Fruit fly (Drosophila melanogaster): Measurements from ENCODE around the gene CG13685.

CG13685 gene

DNA sequence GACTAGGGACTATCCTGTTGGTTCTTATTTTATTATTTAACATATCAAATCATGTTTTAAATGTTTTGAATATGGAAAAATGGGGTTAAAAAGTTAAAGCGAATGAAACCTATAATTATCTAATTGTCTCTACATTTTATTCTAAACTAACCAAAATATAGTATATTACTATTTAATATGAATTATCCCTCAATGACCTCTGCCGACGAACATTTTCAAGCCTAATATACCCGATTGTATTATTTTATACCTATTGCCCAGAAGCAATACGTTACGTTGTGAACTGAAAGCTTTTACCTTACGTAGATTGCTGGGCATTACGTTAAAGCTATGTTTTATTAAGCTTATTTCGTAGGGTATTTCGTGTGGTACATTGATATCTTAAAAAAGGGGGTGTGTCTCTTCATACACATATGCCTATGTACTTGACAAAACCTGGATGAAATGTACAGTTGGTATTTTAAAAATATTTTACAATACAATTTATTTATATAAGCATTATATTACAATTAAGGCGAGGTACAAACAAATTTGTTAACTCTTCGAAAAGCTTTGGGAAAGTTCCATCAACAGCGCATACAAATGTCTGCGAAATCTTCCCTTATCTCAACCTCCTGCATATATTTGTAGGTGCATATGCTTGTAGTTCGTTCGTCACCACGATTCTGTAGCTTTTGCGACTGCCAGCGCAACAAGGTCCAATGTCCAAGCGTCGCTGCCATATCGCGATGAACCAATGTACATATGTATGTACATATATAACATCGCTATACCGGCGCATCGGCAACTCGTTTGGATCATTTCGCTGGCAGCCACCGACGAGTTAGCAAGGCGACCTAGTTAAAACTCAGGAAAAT lies 28.4 kb upstream of the CG13685 start, which contains the start of gene Mcad (continued):
- peak; percentile 90 for TF ChIP-seq trem (tag; optimal IDR thresholded peaks at IDR 0.05)
- TF ChIP-seq CG11085 (GFP tag; IDR thresholded peaks at IDR 0.05), result peak; percentile 92
- no peak for TF ChIP-seq Lpt (GFP tag; optimal IDR thresholded peaks at IDR 0.05)
- TF ChIP-seq tna (GFP tag; IDR thresholded peaks at IDR 0.05; ENCODE audit: partially characterized antibody), result no peak
- TF ChIP-seq CG9437 (GFP tag; optimal IDR thresholded peaks at IDR 0.05), result peak; percentile 99
- peak; percentile 73 for TF ChIP-seq CG34376 (GFP tag; optimal IDR thresholded peaks at IDR 0.05)
- TF ChIP-seq CG10565 (GFP tag; optimal IDR thresholded peaks at IDR 0.05), result no peak
- TF ChIP-seq Hr39 (optimal IDR thresholded peaks at IDR 0.05), result no peak
- TF ChIP-seq dmrt99B (tag; optimal IDR thresholded peaks at IDR 0.05), result peak; percentile 98
- peak; percentile 95 for TF ChIP-seq stc (GFP tag; IDR thresholded peaks at IDR 0.05)
- TF ChIP-seq MESR4 (GFP tag; optimal IDR thresholded peaks at IDR 0.05), result no peak
- TF ChIP-seq Dek (tag; optimal IDR thresholded peaks at IDR 0.05), result peak; percentile 84
- peak; percentile 85 for TF ChIP-seq CG8359 (GFP tag; optimal IDR thresholded peaks at IDR 0.05; ENCODE audit: borderline replicate concordance)
- peak; percentile 78 for TF ChIP-seq CG5953 (GFP tag; IDR thresholded peaks at IDR 0.05)
- peak; percentile 72 for TF ChIP-seq Jarid2 (GFP tag; optimal IDR thresholded peaks at IDR 0.05)
- peak; percentile 75 for TF ChIP-seq CG2875 (GFP tag; optimal IDR thresholded peaks at IDR 0.05)
- TF ChIP-seq Doc3 (GFP tag; IDR thresholded peaks at IDR 0.05; ENCODE audit: partially characterized antibody), result no peak
- peak; percentile 73 for TF ChIP-seq CG31224 (GFP tag; IDR thresholded peaks at IDR 0.05)
- TF ChIP-seq CG9797 (GFP tag; optimal IDR thresholded peaks at IDR 0.05), result no peak
- TF ChIP-seq jigr1 (GFP tag; IDR thresholded peaks at IDR 0.05), result peak; percentile 63; the same call in 2 of the 3 replicates
- peak; percentile 84 for TF ChIP-seq CG2199 (GFP tag; IDR thresholded peaks at IDR 0.05)
- peak; percentile 59 for TF ChIP-seq CG17186 (GFP tag; optimal IDR thresholded peaks at IDR 0.05)
- TF ChIP-seq gcm2 (GFP tag; optimal IDR thresholded peaks at IDR 0.05), result peak; percentile 55
- no peak for TF ChIP-seq Dp (GFP tag; optimal IDR thresholded peaks at IDR 0.05)
- peak in 1 of 2 experiments; percentile 92 for TF ChIP-seq Hr78 (GFP tag; optimal IDR thresholded peaks at IDR 0.05)
- TF ChIP-seq fu2 (GFP tag; optimal IDR thresholded peaks at IDR 0.05), result peak; percentile 25
- TF ChIP-seq chinmo (GFP tag; IDR thresholded peaks at IDR 0.05; ENCODE audit: partially characterized antibody), result peak; percentile 84; the same call in 1 of the 4 replicates
- peak; percentile 47 for TF ChIP-seq Ets97D (GFP tag; optimal IDR thresholded peaks at IDR 0.05)
- peak; percentile 42; the same call in 1 of the 2 replicates for TF ChIP-seq Dref (GFP tag; IDR thresholded peaks at IDR 0.05)
- no peak for TF ChIP-seq CG8944 (GFP tag; optimal IDR thresholded peaks at IDR 0.05)
- TF ChIP-seq CG17328 (GFP tag; IDR thresholded peaks at IDR 0.05), result peak; percentile 73
- TF ChIP-seq Hmr (GFP tag; optimal IDR thresholded peaks at IDR 0.05), result peak; percentile 93
- no peak for TF ChIP-seq D (optimal IDR thresholded peaks at IDR 0.05)
- peak; percentile 93 for TF ChIP-seq D (GFP tag; optimal IDR thresholded peaks at IDR 0.05)
- TF ChIP-seq gce (GFP tag; IDR thresholded peaks at IDR 0.05), result peak; percentile 69; the same call in 2 of the 3 replicates
- TF ChIP-seq tll (GFP tag; optimal IDR thresholded peaks at IDR 0.05), result no peak
- peak; percentile 72 for TF ChIP-seq HmgZ (tag; optimal IDR thresholded peaks at IDR 0.05)
- peak; percentile 90 for TF ChIP-seq gsb (GFP tag; IDR thresholded peaks at IDR 0.05)
- no peak for TF ChIP-seq CG2129 (GFP tag; IDR thresholded peaks at IDR 0.05; ENCODE audit: partially characterized antibody)
- TF ChIP-seq CG43689 (GFP tag; IDR thresholded peaks at IDR 0.05), result peak; percentile 79
- TF ChIP-seq Doc2 (GFP tag; IDR thresholded peaks at IDR 0.05), result peak; percentile 84
- peak; percentile 87 for TF ChIP-seq Oli (tag; optimal IDR thresholded peaks at IDR 0.05)
- peak; percentile 96 for TF ChIP-seq CG3281 (GFP tag; optimal IDR thresholded peaks at IDR 0.05)
- TF ChIP-seq Abd-B (GFP tag; optimal IDR thresholded peaks at IDR 0.05), result peak; percentile 96
- TF ChIP-seq CG8089 (GFP tag; optimal IDR thresholded peaks at IDR 0.05), result peak; percentile 14
- TF ChIP-seq NC2β (GFP tag; optimal IDR thresholded peaks at IDR 0.05), result no peak
- TF ChIP-seq rib (GFP tag; IDR thresholded peaks at IDR 0.05), result peak; percentile 82
- TF ChIP-seq Lhr (GFP tag; optimal IDR thresholded peaks at IDR 0.05), result peak; percentile 46
